Worm (Caenorhabditis elegans): ENCODE measurements around the gene F23H12.3.
A peak's percentile ranks its signal among the peaks of the same experiment; 100 is the strongest.

Gene F23H12.3

DNA sequence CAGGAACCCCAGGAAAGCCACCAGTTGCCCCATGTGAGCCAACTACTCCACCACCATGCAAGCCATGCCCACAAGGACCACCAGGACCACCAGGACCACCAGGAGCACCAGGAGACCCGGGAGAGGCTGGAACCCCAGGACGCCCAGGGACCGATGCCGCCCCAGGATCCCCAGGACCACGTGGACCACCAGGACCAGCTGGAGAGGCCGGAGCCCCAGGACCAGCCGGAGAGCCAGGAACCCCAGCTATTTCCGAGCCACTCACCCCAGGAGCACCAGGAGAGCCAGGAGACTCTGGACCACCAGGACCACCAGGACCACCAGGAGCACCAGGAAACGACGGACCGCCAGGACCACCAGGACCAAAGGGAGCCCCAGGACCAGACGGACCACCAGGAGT is 8.6 kb downstream of the F23H12.3 start:
- TF ChIP-seq egl-27 (tag; optimal IDR thresholded peaks at IDR 0.05) (no peak), nhr-67 (tag; optimal IDR thresholded peaks at IDR 0.05) (no peak), daf-12 (tag; optimal IDR thresholded peaks at IDR 0.05) (no peak), aly-2 (tag; optimal IDR thresholded peaks at IDR 0.05) (no peak), nhr-43 (tag; optimal IDR thresholded peaks at IDR 0.05; ENCODE audit: poor library complexity, severe bottlenecking) (peak; percentile 25), fkh-2 (tag; optimal IDR thresholded peaks at IDR 0.05) (no peak), pqm-1 (tag; optimal IDR thresholded peaks at IDR 0.05) (no peak)

DNA sequence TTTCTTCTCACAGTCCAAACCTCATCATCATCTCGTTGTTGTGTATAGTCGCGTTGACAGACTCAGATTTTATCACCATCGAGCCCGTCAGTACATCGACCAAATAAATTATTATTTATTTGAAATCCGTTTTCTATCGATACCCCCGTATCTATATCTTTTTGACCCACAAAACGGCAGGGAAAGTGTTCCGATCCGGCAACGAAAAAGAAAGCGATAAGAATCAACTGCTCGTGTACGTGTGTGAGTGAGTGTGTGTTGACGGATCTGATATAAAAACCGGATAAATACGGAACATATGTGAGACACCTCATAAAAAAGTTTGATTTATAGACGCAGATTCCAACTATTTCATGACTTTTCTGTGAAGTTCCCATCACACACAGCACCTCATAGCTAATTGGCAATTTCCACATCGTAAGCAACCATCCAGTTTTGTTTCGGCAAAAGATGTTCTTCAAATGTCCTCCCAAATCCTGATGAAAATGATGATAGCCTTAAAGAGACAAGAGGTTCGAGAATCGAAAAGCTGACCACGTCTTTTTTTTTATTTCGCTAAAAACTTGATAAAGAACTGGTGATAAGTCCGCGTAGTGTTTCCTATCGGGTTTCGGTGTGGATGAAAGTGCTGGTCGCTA is 9.4 kb downstream of the F23H12.3 start:
- TF ChIP-seq fkh-2 (tag; optimal IDR thresholded peaks at IDR 0.05) (no peak), nhr-23 (tag; optimal IDR thresholded peaks at IDR 0.05) (peak; percentile 45), fos-1 (tag; optimal IDR thresholded peaks at IDR 0.05) (no peak), nhr-77 (tag; optimal IDR thresholded peaks at IDR 0.05) (no peak), elt-1 (tag; optimal IDR thresholded peaks at IDR 0.05) (peak; percentile 44), nhr-76 (tag; optimal IDR thresholded peaks at IDR 0.05) (no peak), lin-39 (tag; optimal IDR thresholded peaks at IDR 0.05) (no peak), nhr-237 (tag; optimal IDR thresholded peaks at IDR 0.05) (no peak), daf-12 (tag; optimal IDR thresholded peaks at IDR 0.05) (no peak), ZK546.5 (tag; optimal IDR thresholded peaks at IDR 0.05) (no peak), fkh-10 (GFP tag; optimal IDR thresholded peaks at IDR 0.05) (no peak), pqm-1 (tag; optimal IDR thresholded peaks at IDR 0.05) (no peak), hmg-11 (tag; optimal IDR thresholded peaks at IDR 0.05) (no peak), ceh-9 (tag; optimal IDR thresholded peaks at IDR 0.05) (no peak), nhr-43 (tag; optimal IDR thresholded peaks at IDR 0.05; ENCODE audit: poor library complexity, severe bottlenecking) (peak; percentile 91), ceh-82 (tag; optimal IDR thresholded peaks at IDR 0.05) (no peak), nfya-1 (tag; optimal IDR thresholded peaks at IDR 0.05; ENCODE audit: insufficient read depth) (no peak), ztf-4 (tag; optimal IDR thresholded peaks at IDR 0.05) (no peak), ceh-28 (tag; optimal IDR thresholded peaks at IDR 0.05) (no peak), ceh-16 (tag; optimal IDR thresholded peaks at IDR 0.05) (no peak), mml-1 (tag; optimal IDR thresholded peaks at IDR 0.05) (no peak), unc-39 (tag; optimal IDR thresholded peaks at IDR 0.05) (no peak), R02D3.7 (tag; optimal IDR thresholded peaks at IDR 0.05) (no peak), snpc-4 (tag; optimal IDR thresholded peaks at IDR 0.05) (no peak), egl-5 (tag; optimal IDR thresholded peaks at IDR 0.05) (no peak), nhr-67 (tag; optimal IDR thresholded peaks at IDR 0.05) (no peak), ztf-11 (tag; optimal IDR thresholded peaks at IDR 0.05) (no peak), elt-3 (tag; optimal IDR thresholded peaks at IDR 0.05) (peak in 1 of 3 experiments; percentile 35), jun-1 (tag; optimal IDR thresholded peaks at IDR 0.05) (no peak), nhr-11 (tag; optimal IDR thresholded peaks at IDR 0.05) (no peak), lin-15B (tag; optimal IDR thresholded peaks at IDR 0.05) (no peak), zag-1 (tag; optimal IDR thresholded peaks at IDR 0.05) (no peak), skn-1 (tag; optimal IDR thresholded peaks at IDR 0.05) (no peak), sea-2 (GFP tag; optimal IDR thresholded peaks at IDR 0.05) (no peak), unc-62 (GFP tag; optimal IDR thresholded peaks at IDR 0.05) (no peak), nhr-25 (tag; optimal IDR thresholded peaks at IDR 0.05) (peak; percentile 43), mdl-1 (tag; optimal IDR thresholded peaks at IDR 0.05) (no peak), elt-2 (tag; optimal IDR thresholded peaks at IDR 0.05) (no peak), eor-1 (tag; optimal IDR thresholded peaks at IDR 0.05) (no peak), egl-27 (tag; optimal IDR thresholded peaks at IDR 0.05) (no peak), pha-4 (tag; optimal IDR thresholded peaks at IDR 0.05) (no peak), aly-2 (tag; optimal IDR thresholded peaks at IDR 0.05) (peak; percentile 62), nhr-28 (tag; optimal IDR thresholded peaks at IDR 0.05) (peak; percentile 1), nhr-12 (tag; optimal IDR thresholded peaks at IDR 0.05) (no peak), ama-1 (optimal IDR thresholded peaks at IDR 0.05) (peak; percentile 76), lsy-12 (tag; optimal IDR thresholded peaks at IDR 0.05) (peak; percentile 34), tbx-2 (tag; optimal IDR thresholded peaks at IDR 0.05) (peak; percentile 11)

Measured in whole organism, L3 larva.